Worm (Caenorhabditis elegans) whole organism, late embryonic: ENCODE results near the gene str-111.

Experiments
- F13H6.1 ChIP-seq: sonication (generic microtip); optimal IDR thresholded peaks from 2 replicates; lab custom pipeline; 2016; ENCODE audit warnings: missing genetic modification characterization, missing compliant biosample characterization
- Y22D7AL.16 ChIP-seq: sonication (generic microtip); optimal IDR thresholded peaks from 2 replicates; lab custom pipeline; 2016; ENCODE audit warnings: missing genetic modification characterization, missing compliant biosample characterization
- ahr-1 ChIP-seq: sonication (generic microtip); optimal IDR thresholded peaks from 2 replicates; lab custom pipeline; 2016; ENCODE audit warnings: missing genetic modification characterization, missing compliant biosample characterization
- ama-1 ChIP-seq: fragments of 150-350 bp; optimal IDR thresholded peaks from 2 replicates; lab custom pipeline; 2014
- ceh-19 ChIP-seq: fragments of 200-800 bp; sonication (Bioruptor generic); optimal IDR thresholded peaks from 2 replicates; lab custom pipeline; 2018; ENCODE audit warnings: mild to moderate bottlenecking, missing genetic modification characterization, missing compliant biosample characterization
- ceh-2 ChIP-seq: sonication (generic microtip); optimal IDR thresholded peaks from 2 replicates; lab custom pipeline; 2016; ENCODE audit warnings: missing genotype, missing genetic modification characterization, missing compliant biosample characterization
- ceh-24 ChIP-seq: sonication (generic microtip); optimal IDR thresholded peaks from 2 replicates; lab custom pipeline; 2016; ENCODE audit warnings: mild to moderate bottlenecking, missing genetic modification characterization, missing compliant biosample characterization
- ceh-34 ChIP-seq: sonication (generic microtip); optimal IDR thresholded peaks from 2 replicates; lab custom pipeline; 2016; ENCODE audit warnings: mild to moderate bottlenecking, missing genetic modification characterization, missing compliant biosample characterization
- ceh-45 ChIP-seq: fragments of 200-800 bp; sonication (Bioruptor generic); IDR thresholded peaks from 2 replicates; pipeline ENCODE4 v1.3.6; 2022; ENCODE audit warnings: missing genetic modification reagents, missing genetic modification characterization, missing compliant biosample characterization
- ceh-48 ChIP-seq: sonication (generic microtip); optimal IDR thresholded peaks from 2 replicates; lab custom pipeline; 2016; ENCODE audit warnings: missing genetic modification characterization, inconsistent platforms, missing compliant biosample characterization
- ceh-6 ChIP-seq: fragments of 200-800 bp; sonication (Bioruptor generic); optimal IDR thresholded peaks from 2 replicates; lab custom pipeline; 2018; ENCODE audit warnings: mild to moderate bottlenecking, missing genetic modification characterization, missing compliant biosample characterization
- ceh-9 ChIP-seq: sonication (generic microtip); optimal IDR thresholded peaks from 2 replicates; lab custom pipeline; 2016; ENCODE audit warnings: mild to moderate bottlenecking, missing genetic modification characterization, inconsistent platforms, missing compliant biosample characterization
- ets-4 ChIP-seq: sonication (generic microtip); optimal IDR thresholded peaks from 2 replicates; lab custom pipeline; 2016; ENCODE audit warnings: missing genetic modification characterization, missing compliant biosample characterization
- fax-1 ChIP-seq: sonication (generic microtip); optimal IDR thresholded peaks from 2 replicates; lab custom pipeline; 2016; ENCODE audit warnings: missing genotype, missing genetic modification characterization, missing compliant biosample characterization
- fkh-10 ChIP-seq: fragments of 150-350 bp; optimal IDR thresholded peaks from 2 replicates; lab custom pipeline; 2014; ENCODE audit warnings: missing biosample characterization, missing genetic modification reagents, missing genetic modification characterization
- fkh-6 ChIP-seq: sonication (generic microtip); optimal IDR thresholded peaks from 2 replicates; lab custom pipeline; 2016; ENCODE audit warnings: missing genetic modification characterization, missing compliant biosample characterization
- hlh-13 ChIP-seq: fragments of 200-800 bp; sonication (Bioruptor generic); optimal IDR thresholded peaks from 2 replicates; lab custom pipeline; 2018; ENCODE audit warnings: mild to moderate bottlenecking, missing genetic modification characterization, missing compliant biosample characterization
- hlh-15 ChIP-seq: sonication (generic microtip); optimal IDR thresholded peaks from 2 replicates; lab custom pipeline; 2016; ENCODE audit warnings: missing genetic modification characterization, missing compliant biosample characterization
- hlh-30 ChIP-seq: sonication (generic microtip); optimal IDR thresholded peaks from 2 replicates; lab custom pipeline; 2017; ENCODE audit warnings: antibody characterized with exemption, missing genetic modification characterization, missing compliant biosample characterization; ENCODE audit not compliant: insufficient read depth
- hlh-6 ChIP-seq: sonication (generic microtip); optimal IDR thresholded peaks from 2 replicates; lab custom pipeline; 2016; ENCODE audit warnings: missing genotype, missing genetic modification characterization, missing compliant biosample characterization
- madf-2 ChIP-seq: sonication (generic microtip); optimal IDR thresholded peaks from 2 replicates; lab custom pipeline; 2017; ENCODE audit warnings: missing genetic modification characterization, missing compliant biosample characterization
- nfya-1 ChIP-seq: sonication (generic microtip); optimal IDR thresholded peaks from 2 replicates; lab custom pipeline; 2017; ENCODE audit warnings: missing genetic modification characterization, mild to moderate bottlenecking, missing compliant biosample characterization, antibody characterized with exemption, moderate library complexity
- npax-4 ChIP-seq: sonication (generic microtip); optimal IDR thresholded peaks from 2 replicates; lab custom pipeline; 2016; ENCODE audit warnings: missing genetic modification characterization, missing compliant biosample characterization
- pag-3 ChIP-seq: sonication (generic microtip); optimal IDR thresholded peaks from 2 replicates; lab custom pipeline; 2016; ENCODE audit warnings: missing compliant biosample characterization, missing genetic modification characterization, borderline replicate concordance
- pha-4 ChIP-seq: fragments of 150-350 bp; optimal IDR thresholded peaks from 2 replicates; lab custom pipeline; 2018; ENCODE audit warnings: missing biosample characterization, missing genetic modification reagents, missing genetic modification characterization
- pqm-1 ChIP-seq: sonication (generic microtip); optimal IDR thresholded peaks from 2 replicates; lab custom pipeline; 2016; ENCODE audit warnings: missing genetic modification characterization, missing compliant biosample characterization
- pros-1 ChIP-seq: fragments of 150-350 bp; optimal IDR thresholded peaks from 2 replicates; lab custom pipeline; 2014; ENCODE audit warnings: missing biosample characterization, missing genetic modification reagents, missing genetic modification characterization
- ref-2 ChIP-seq: sonication (generic microtip); optimal IDR thresholded peaks from 2 replicates; lab custom pipeline; 2016; ENCODE audit warnings: missing genetic modification characterization, missing compliant biosample characterization
- rnt-1 ChIP-seq: sonication (generic microtip); optimal IDR thresholded peaks from 2 replicates; lab custom pipeline; 2016; ENCODE audit warnings: missing genetic modification characterization, missing compliant biosample characterization
- sdc-2 ChIP-seq: sonication (generic microtip); optimal IDR thresholded peaks from 2 replicates; lab custom pipeline; 2016; ENCODE audit warnings: missing genotype, missing genetic modification characterization, missing compliant biosample characterization
- sox-2 ChIP-seq: fragments of 200-800 bp; sonication (Bioruptor generic); IDR thresholded peaks from 2 replicates; pipeline ENCODE4 v1.3.6; 2022; ENCODE audit warnings: missing genetic modification reagents, missing genetic modification characterization, missing compliant biosample characterization
- syd-9 ChIP-seq: sonication (generic microtip); optimal IDR thresholded peaks from 2 replicates; lab custom pipeline; 2016; ENCODE audit warnings: mild to moderate bottlenecking, missing genetic modification characterization, moderate library complexity, missing compliant biosample characterization
- tbx-2 ChIP-seq: sonication (generic microtip); optimal IDR thresholded peaks from 2 replicates; lab custom pipeline; 2016; ENCODE audit warnings: missing genetic modification characterization, missing compliant biosample characterization
- unc-42 ChIP-seq: sonication (generic microtip); optimal IDR thresholded peaks from 2 replicates; lab custom pipeline; 2016; ENCODE audit warnings: missing genotype, missing genetic modification characterization, missing compliant biosample characterization
- unc-55 ChIP-seq: sonication (generic microtip); optimal IDR thresholded peaks from 2 replicates; lab custom pipeline; 2017; ENCODE audit warnings: missing biosample characterization, missing genetic modification reagents, missing genetic modification characterization
- zip-5 ChIP-seq: sonication (generic microtip); optimal IDR thresholded peaks from 2 replicates; lab custom pipeline; 2016; ENCODE audit warnings: missing genetic modification characterization, missing compliant biosample characterization
- ztf-16 ChIP-seq: sonication (generic microtip); optimal IDR thresholded peaks from 2 replicates; lab custom pipeline; 2017; ENCODE audit warnings: missing genetic modification characterization, missing compliant biosample characterization

str-111 gene

DNA sequence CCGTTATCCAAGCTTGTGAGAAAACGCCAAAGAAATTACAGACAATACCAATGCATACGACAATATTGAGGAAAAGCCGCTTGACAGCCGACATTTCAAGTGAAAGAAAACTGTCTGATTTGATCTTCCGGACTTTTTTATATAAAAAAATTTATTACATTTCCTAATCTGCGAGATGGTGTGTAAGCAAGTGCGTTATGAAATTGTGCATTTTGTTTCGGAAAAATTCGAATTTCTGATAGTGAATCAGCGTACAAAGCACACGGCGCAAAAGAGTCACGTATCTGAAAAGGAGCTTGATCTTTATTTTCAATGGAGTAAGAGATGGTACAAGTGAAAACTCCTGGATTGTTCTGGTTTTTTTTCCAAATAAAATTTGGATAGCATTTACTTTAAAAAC is 27.9 kb downstream of the str-111 start, which contains the start of gene clc-32:
Gene clc-32, minus strand, starts transcription at position 101 of the 400 bp plus-strand sequence.
- TF ChIP-seq ama-1 (lab: Kevin White, UChicago) = no peak
- no peak for TF ChIP-seq npax-4
- TF ChIP-seq tbx-2 (tag; lab: Kevin White, UChicago) = no peak
- no peak for TF ChIP-seq ahr-1 (tag; lab: Kevin White, UChicago)
- no peak for TF ChIP-seq ceh-45
- TF ChIP-seq rnt-1 (tag; lab: Kevin White, UChicago) = no peak
- TF ChIP-seq ceh-19 (GFP tag; lab: Kevin White, UChicago) = no peak
- no peak for TF ChIP-seq pha-4
- TF ChIP-seq hlh-30 (tag; lab: Kevin White, UChicago) = no peak
- TF ChIP-seq nfya-1 = no peak
- no peak for TF ChIP-seq hlh-13
- TF ChIP-seq fkh-6 (tag; lab: Kevin White, UChicago) = no peak
- no peak for TF ChIP-seq ztf-16
- TF ChIP-seq ref-2 (tag; lab: Kevin White, UChicago) = no peak
- no peak for TF ChIP-seq ceh-34 (tag; lab: Kevin White, UChicago)
- TF ChIP-seq, all 69 proteins: peak for 0

DNA sequence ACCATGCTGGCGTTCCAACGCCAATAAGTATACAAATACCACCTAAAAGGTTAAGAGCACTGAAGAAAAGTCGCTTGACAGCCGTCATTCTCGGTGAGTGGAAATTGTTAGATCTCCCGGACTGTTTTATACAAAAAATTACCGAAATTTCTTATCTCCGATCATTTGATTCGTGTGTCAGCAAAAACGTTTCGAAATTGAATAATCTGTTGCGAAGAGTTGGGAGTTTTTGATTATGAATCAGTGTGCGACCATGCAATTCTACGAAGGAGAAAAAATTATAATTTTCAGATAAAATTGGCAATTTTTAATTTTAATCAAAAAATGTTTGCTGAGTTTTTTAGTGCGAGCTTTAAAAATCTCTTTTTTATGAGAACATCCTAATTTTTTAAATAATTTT is 29.4 kb downstream of the str-111 start, which contains the start of gene clc-11:
Gene clc-11, minus strand, starts transcription at position 101 of the 400 bp plus-strand sequence.
- TF ChIP-seq unc-55 (no peak), ets-4 (no peak)
- TF ChIP-seq, all 69 proteins: peak for 0

DNA sequence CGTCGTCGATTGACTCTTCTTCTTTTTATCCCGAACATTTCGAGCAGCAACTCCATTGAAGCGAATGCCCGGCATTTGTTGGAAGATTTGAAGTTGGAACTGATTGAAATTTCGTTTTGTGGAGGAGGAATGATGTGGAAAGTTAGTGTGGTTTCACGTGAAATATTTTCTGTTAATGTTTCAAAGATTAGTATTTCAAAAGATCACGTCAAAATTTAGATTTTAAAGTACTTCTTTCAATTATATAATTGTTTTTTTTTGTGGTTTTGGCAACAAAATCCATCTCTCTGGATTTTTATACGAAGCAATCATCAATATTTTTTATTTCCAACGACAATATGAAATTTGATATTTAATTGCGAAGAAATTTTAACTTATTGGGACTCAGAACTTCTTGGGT is 31.9 kb downstream of the str-111 start, which contains the start of gene F44G3.7:
Gene F44G3.7, minus strand, starts transcription at position 101 of the 400 bp plus-strand sequence.
- TF ChIP-seq rnt-1 (tag; lab: Kevin White, UChicago) = no peak
- no peak for TF ChIP-seq npax-4
- no peak for TF ChIP-seq ahr-1 (tag; lab: Kevin White, UChicago)
- no peak for TF ChIP-seq ceh-6 (GFP tag; lab: Kevin White, UChicago)
- TF ChIP-seq madf-2 (tag; lab: Kevin White, UChicago) = no peak
- no peak for TF ChIP-seq fax-1 (tag; lab: Kevin White, UChicago)
- no peak for TF ChIP-seq ceh-9 (tag; lab: Kevin White, UChicago)
- TF ChIP-seq hlh-13 = no peak
- no peak for TF ChIP-seq ceh-48 (tag; lab: Kevin White, UChicago)
- TF ChIP-seq ztf-16 = no peak
- TF ChIP-seq tbx-2 (tag; lab: Kevin White, UChicago) = no peak
- TF ChIP-seq pros-1 (tag; lab: Kevin White, UChicago) = no peak
- TF ChIP-seq syd-9 = no peak
- no peak for TF ChIP-seq unc-42 (tag; lab: Kevin White, UChicago)
- no peak for TF ChIP-seq hlh-15
- no peak for TF ChIP-seq zip-5 (tag; lab: Kevin White, UChicago)
- TF ChIP-seq ceh-24 = no peak
- no peak for TF ChIP-seq hlh-6 (tag; lab: Kevin White, UChicago)

DNA sequence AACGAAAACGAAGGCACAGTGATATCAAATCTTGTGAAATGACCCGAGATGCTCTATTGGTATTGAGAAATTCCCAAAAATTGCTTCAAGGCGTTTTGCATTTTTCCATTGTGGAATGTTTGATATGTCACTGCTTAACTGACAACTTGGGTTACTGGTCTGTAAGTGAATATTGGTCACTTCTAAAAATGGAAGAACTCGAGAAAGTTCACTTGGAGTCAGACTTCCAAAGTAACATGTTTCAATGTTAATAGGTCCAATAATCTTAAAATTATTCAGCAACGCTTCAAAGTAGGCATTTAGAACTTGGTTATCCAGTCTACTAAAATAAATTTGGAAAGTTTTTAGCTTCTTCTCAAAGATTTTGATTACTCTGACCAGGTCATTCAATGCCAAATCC is 36.2 kb downstream of the str-111 start, which contains the start of gene fbxa-144:
Gene fbxa-144, minus strand, starts transcription at position 101 of the 400 bp plus-strand sequence.
- TF ChIP-seq sox-2 = no peak

DNA sequence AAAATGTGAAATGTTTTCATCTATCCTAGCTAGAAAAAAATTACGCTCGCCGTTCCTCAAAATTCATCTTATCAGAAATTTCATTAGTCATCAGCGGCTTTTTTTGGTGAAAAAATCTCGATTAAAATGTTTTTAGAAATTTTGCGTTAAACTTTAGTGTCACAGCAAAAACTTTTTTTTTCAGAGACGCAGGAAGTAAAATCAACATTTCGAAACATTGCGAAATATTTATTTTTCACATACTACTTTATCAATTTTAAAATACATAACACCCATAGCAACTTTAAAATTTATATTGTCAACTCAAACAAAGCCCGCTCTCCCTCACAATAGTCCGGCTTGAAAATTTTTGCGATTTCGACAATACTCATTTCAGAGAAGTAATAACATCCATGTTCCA is 36.7 kb downstream of the str-111 start:
- TF ChIP-seq ceh-45 = no peak
- TF ChIP-seq ceh-2 (tag; lab: Kevin White, UChicago) = no peak
- TF ChIP-seq hlh-30 (tag; lab: Kevin White, UChicago) = no peak
- no peak for TF ChIP-seq pag-3
- no peak for TF ChIP-seq ceh-34 (tag; lab: Kevin White, UChicago)
- no peak for TF ChIP-seq npax-4
- no peak for TF ChIP-seq pros-1 (tag; lab: Kevin White, UChicago)
- TF ChIP-seq ceh-19 (GFP tag; lab: Kevin White, UChicago) = no peak
- TF ChIP-seq F13H6.1 = no peak
- TF ChIP-seq pqm-1 (tag; lab: Kevin White, UChicago) = no peak
- no peak for TF ChIP-seq sdc-2 (tag; lab: Kevin White, UChicago)
- no peak for TF ChIP-seq ref-2 (tag; lab: Kevin White, UChicago)
- no peak for TF ChIP-seq nfya-1
- no peak for TF ChIP-seq Y22D7AL.16 (tag; lab: Kevin White, UChicago)
- no peak for TF ChIP-seq fkh-10
